Worm (Caenorhabditis elegans) whole organism, L1 larva: ENCODE measurements around the gene C07A4.2.

ENCODE experiments used
- ceh-88 ChIP-seq: fragments of 200-800 bp; sonication (Bioruptor generic); IDR thresholded peaks from 2 replicates; pipeline ENCODE4 v1.3.6; 2022; ENCODE audit warnings: missing genetic modification characterization, missing compliant biosample characterization
- dpl-1 ChIP-seq, 3 experiments: fragments of 150-350 bp in 2 of 3; sonication (generic microtip) in 1 of 3; optimal IDR thresholded peaks; 2 replicates each; lab custom pipeline; 2014 to 2017; ENCODE audit warnings: missing biosample characterization in 3 of 3, missing genetic modification characterization in 3 of 3, missing genetic modification reagents in 3 of 3
- efl-1 ChIP-seq, 4 experiments: fragments of 150-350 bp; optimal IDR thresholded peaks in 3 of 4; peaks in 1 of 4; 1 replicate in 1 of 4; 2 replicates in 3 of 4; lab custom pipeline; 2014; ENCODE audit warnings: missing biosample characterization in 2 of 4, missing genetic modification characterization in 2 of 4, missing genetic modification reagents in 2 of 4
- egl-27 ChIP-seq, 2 experiments: fragments of 150-350 bp in 1 of 2; sonication (generic microtip); optimal IDR thresholded peaks; 3 replicates each; lab custom pipeline; 2017 to 2018; ENCODE audit warnings: missing biosample characterization in 2 of 2, missing genetic modification characterization in 2 of 2, missing genetic modification reagents in 2 of 2
- elt-2 ChIP-seq: sonication (generic microtip); optimal IDR thresholded peaks from 2 replicates; lab custom pipeline; 2016; ENCODE audit warnings: missing genetic modification characterization, mild to moderate bottlenecking, inconsistent platforms, missing compliant biosample characterization, missing genetic modification reagents
- nhr-76 ChIP-seq: sonication (generic microtip); optimal IDR thresholded peaks from 2 replicates; lab custom pipeline; 2017; ENCODE audit warnings: missing biosample characterization, missing genetic modification characterization
- nhr-77 ChIP-seq: fragments of 150-350 bp; optimal IDR thresholded peaks from 2 replicates; lab custom pipeline; 2014; ENCODE audit warnings: missing biosample characterization, missing genetic modification characterization
- pax-3 ChIP-seq: fragments of 200-800 bp; sonication (Bioruptor generic); optimal IDR thresholded peaks from 2 replicates; lab custom pipeline; 2018; ENCODE audit warnings: mild to moderate bottlenecking, missing genetic modification characterization, moderate library complexity, missing compliant biosample characterization
- sox-4 ChIP-seq: sonication (generic microtip); optimal IDR thresholded peaks from 2 replicates; lab custom pipeline; 2016; ENCODE audit warnings: missing genetic modification characterization, missing compliant biosample characterization
- unc-130 ChIP-seq: fragments of 150-350 bp; optimal IDR thresholded peaks from 2 replicates; lab custom pipeline; 2017; ENCODE audit warnings: missing biosample characterization, missing genetic modification characterization, inconsistent platforms
- vab-15 ChIP-seq: sonication (generic microtip); optimal IDR thresholded peaks from 2 replicates; lab custom pipeline; 2017; ENCODE audit warnings: missing genotype, mild to moderate bottlenecking, missing genetic modification characterization, missing compliant biosample characterization
- ztf-4 ChIP-seq: fragments of 150-350 bp; optimal IDR thresholded peaks from 2 replicates; lab custom pipeline; 2014; ENCODE audit warnings: missing biosample characterization, missing genetic modification characterization

DNA sequence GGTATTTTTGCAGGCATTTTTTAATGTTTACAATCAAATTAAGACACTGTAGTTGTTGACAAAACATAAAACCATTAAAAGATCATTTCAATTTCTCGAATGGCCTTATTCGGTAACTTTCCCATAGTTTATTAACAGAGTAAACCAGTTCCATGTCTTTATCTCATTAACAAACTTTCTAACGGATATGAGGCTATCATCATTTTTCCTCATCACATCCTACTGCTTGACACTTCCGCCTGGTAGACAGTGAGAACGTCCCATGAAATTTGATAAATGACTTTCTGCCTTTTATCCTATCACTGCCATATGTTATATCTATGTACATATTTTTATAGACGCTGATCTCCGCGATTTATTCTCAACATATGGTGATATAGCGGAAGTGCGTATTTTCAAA is 1.4 kb upstream of the C07A4.2 start:
- TF ChIP-seq pax-3 (tag; lab: Kevin White, UChicago) (no peak), nhr-76 (tag; lab: Kevin White, UChicago) (no peak), nhr-77 (tag; lab: Kevin White, UChicago) (no peak), egl-27 (tag; optimal IDR thresholded peaks at IDR 0.05; lab: Kevin White, UChicago) (no peak), ztf-4 (tag; lab: Kevin White, UChicago) (no peak), unc-130 (tag; lab: Kevin White, UChicago) (no peak), vab-15 (tag; lab: Kevin White, UChicago) (no peak), dpl-1 (GFP tag; optimal IDR thresholded peaks at IDR 0.05; lab: Kevin White, UChicago) (no peak), ceh-88 (GFP tag; lab: Robert Waterston, UW) (no peak), efl-1 (optimal IDR thresholded peaks at IDR 0.05; lab: Kevin White, UChicago) (no peak), efl-1 (GFP tag; optimal IDR thresholded peaks at IDR 0.05 in 1 of 2; lab: Kevin White, UChicago) (no peak), sox-4 (tag; lab: Kevin White, UChicago) (no peak), elt-2 (tag; lab: Kevin White, UChicago) (no peak)
